Fruit fly (Drosophila melanogaster) whole organism: ENCODE results near the gene CG13843.

ENCODE experiments used
- CG8478 ChIP-seq: fragments of >200 bp; optimal IDR thresholded peaks from 2 replicates; lab custom pipeline; 2018; ENCODE audit warnings: inconsistent platforms
- Dll ChIP-seq: fragments of >200 bp; optimal IDR thresholded peaks from 2 replicates; lab custom pipeline; 2017
- EcR ChIP-seq, 2 experiments: fragments of >200 bp; optimal IDR thresholded peaks; 2 replicates each; lab custom pipeline; 2017; ENCODE audit warnings: missing biosample characterization in 2 of 2, missing genetic modification characterization in 2 of 2, missing genetic modification reagents in 2 of 2
- pan ChIP-seq: fragments of >200 bp; optimal IDR thresholded peaks from 2 replicates; lab custom pipeline; 2017
- psq ChIP-seq: fragments of >200 bp; optimal IDR thresholded peaks from 2 replicates; lab custom pipeline; 2017
- usp ChIP-seq: fragments of >200 bp; optimal IDR thresholded peaks from 2 replicates; lab custom pipeline; 2017; ENCODE audit warnings: missing biosample characterization, missing genetic modification characterization, mixed read lengths

The CG13843 gene

dm6 chr3R:22598759-22599158, 10.5 kb upstream of the CG13843 start:
- TF ChIP-seq EcR (GFP tag; optimal IDR thresholded peaks at IDR 0.05; lab: Kevin White, UChicago) (no peak), CG8478 (lab: Kevin White, UChicago) (no peak), psq (lab: Kevin White, UChicago) (no peak), Dll (lab: Kevin White, UChicago) (no peak), pan (no peak), usp (GFP tag; lab: Kevin White, UChicago) (no peak)

- TF ChIP-seq pan (no peak), usp (GFP tag; lab: Kevin White, UChicago) (no peak), CG8478 (lab: Kevin White, UChicago) (no peak), Dll (lab: Kevin White, UChicago) (no peak), EcR (GFP tag; optimal IDR thresholded peaks at IDR 0.05; lab: Kevin White, UChicago) (no peak), psq (lab: Kevin White, UChicago) (no peak)
These were observed 6.5 kb upstream of the CG13843 start for dm6 chr3R:22602783-22603182.

DNA sequence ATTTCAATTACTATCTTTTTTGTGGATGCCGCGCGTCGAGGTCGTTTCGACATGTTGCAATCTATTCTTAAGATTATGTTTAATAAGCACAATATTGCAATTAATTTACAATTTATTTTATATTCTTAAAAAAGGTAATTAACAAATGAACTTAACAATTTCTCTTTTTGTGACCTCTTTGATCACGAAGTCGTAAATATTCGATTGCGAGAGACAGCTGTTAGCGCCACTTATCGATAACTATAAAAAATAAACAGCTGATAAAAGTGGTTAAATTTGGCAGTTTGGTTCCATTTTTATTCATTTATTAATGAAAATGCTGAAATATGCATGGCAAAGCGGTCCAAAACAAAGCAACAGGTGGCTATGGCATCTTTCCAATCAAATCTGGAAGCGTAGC, 4.2 kb downstream of the CG13843 start, which contains the start of the genes CG31156 and mRRF2:
Gene CG31156 (minus strand): TSS at position 209 of the 400 bp plus-strand sequence.
Gene mRRF2 (plus strand): TSS at position 239 of the 400 bp plus-strand sequence.
- TF ChIP-seq CG8478 (lab: Kevin White, UChicago) (no peak), EcR (GFP tag; optimal IDR thresholded peaks at IDR 0.05; lab: Kevin White, UChicago) (no peak)

dm6 chr3R:22616211-22616610, 6.9 kb downstream of the CG13843 start, which contains the start of gene CG31161:
Gene CG31161, plus strand, starts transcription at chr3R:22616511.
- TF ChIP-seq CG8478 (lab: Kevin White, UChicago) (no peak), psq (lab: Kevin White, UChicago) (no peak), Dll (lab: Kevin White, UChicago) (no peak), EcR (GFP tag; optimal IDR thresholded peaks at IDR 0.05; lab: Kevin White, UChicago) (no peak), pan (no peak), usp (GFP tag; lab: Kevin White, UChicago) (no peak)

DNA sequence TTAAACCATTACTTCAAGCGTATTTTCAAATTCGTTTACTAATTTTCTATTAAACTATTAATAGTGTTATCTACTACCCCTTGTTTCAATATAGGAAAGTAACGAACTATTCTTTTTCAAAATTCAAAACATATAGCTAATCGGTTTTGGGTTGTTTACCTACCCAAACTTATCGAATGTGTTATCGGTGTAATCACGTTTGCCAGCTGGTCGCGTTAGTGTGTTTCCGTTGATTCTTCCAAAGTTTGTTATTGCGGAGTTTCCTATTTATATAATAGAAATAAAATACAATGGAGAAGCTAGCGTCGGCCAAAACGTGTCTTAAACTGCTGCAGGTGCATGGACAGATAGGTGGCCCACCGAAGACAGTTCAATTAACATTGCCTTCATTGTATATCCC, 9.0 kb downstream of the CG13843 start, which contains the start of gene mRpL45:
Gene mRpL45 (plus strand): TSS at position 213 of the 400 bp plus-strand sequence.
- TF ChIP-seq EcR (GFP tag; optimal IDR thresholded peaks at IDR 0.05; lab: Kevin White, UChicago): no peak
- no peak for TF ChIP-seq psq (lab: Kevin White, UChicago)
- no peak for TF ChIP-seq usp (GFP tag; lab: Kevin White, UChicago)
- no peak for TF ChIP-seq Dll (lab: Kevin White, UChicago)
- no peak for TF ChIP-seq CG8478 (lab: Kevin White, UChicago)
- no peak for TF ChIP-seq pan

DNA sequence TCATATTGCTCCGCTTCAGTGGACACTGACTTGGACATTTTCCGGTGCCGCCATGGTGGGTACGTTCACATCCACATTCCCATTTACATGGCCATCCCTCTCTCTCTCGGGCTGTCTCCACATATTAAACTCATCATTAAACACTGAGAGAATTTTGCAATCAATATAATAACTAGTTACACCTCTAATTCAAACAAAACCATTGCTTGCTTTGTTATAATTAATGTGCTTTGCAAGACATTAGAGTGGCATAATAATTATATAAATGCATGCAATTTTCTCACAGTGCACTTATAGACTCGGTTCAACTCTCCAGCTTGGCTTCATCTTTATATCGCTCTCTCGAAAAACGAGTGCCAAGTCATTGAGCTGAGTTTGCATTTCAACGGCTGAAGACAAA, 15.5 kb downstream of the CG13843 start:
- TF ChIP-seq EcR (GFP tag; optimal IDR thresholded peaks at IDR 0.05; lab: Kevin White, UChicago) (no peak), Dll (lab: Kevin White, UChicago) (no peak), usp (GFP tag; lab: Kevin White, UChicago) (no peak), pan (no peak), psq (lab: Kevin White, UChicago) (no peak)

- no peak for TF ChIP-seq pan
- no peak for TF ChIP-seq psq (lab: Kevin White, UChicago)
- TF ChIP-seq CG8478 (lab: Kevin White, UChicago): no peak
- TF ChIP-seq usp (GFP tag; lab: Kevin White, UChicago): no peak
- no peak for TF ChIP-seq Dll (lab: Kevin White, UChicago)
- TF ChIP-seq EcR (GFP tag; optimal IDR thresholded peaks at IDR 0.05; lab: Kevin White, UChicago): no peak
These were observed 16.4 kb downstream of the CG13843 start for dm6 chr3R:22625514-22626333.

DNA sequence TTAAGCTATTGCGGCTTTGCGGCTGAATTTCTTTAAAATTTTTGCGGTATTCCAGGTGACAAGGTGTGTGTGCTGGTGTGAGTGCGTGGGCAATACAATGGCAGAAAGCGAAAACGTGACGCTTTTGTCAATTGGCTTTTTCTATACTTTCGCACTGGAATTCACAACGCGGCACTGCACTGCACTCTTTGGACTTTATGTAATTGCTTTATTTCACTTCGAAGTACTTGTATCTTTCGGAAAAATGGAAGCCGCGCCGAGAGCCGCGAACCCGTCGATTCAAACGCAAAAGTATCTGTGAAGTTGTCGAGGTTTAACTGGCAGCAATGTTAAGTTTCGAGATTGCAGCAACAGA, 17.0 kb downstream of the CG13843 start:
- TF ChIP-seq pan (no peak), EcR (GFP tag; optimal IDR thresholded peaks at IDR 0.05; lab: Kevin White, UChicago) (no peak), CG8478 (lab: Kevin White, UChicago) (no peak), psq (lab: Kevin White, UChicago) (no peak), Dll (lab: Kevin White, UChicago) (no peak), usp (GFP tag; lab: Kevin White, UChicago) (no peak)

dm6 chr3R:22626842-22627392, 17.6 kb downstream of the CG13843 start:
- TF ChIP-seq EcR (GFP tag; optimal IDR thresholded peaks at IDR 0.05; lab: Kevin White, UChicago) (peak in 1 of 2 experiments; percentile 80), Dll (lab: Kevin White, UChicago) (no peak)

DNA sequence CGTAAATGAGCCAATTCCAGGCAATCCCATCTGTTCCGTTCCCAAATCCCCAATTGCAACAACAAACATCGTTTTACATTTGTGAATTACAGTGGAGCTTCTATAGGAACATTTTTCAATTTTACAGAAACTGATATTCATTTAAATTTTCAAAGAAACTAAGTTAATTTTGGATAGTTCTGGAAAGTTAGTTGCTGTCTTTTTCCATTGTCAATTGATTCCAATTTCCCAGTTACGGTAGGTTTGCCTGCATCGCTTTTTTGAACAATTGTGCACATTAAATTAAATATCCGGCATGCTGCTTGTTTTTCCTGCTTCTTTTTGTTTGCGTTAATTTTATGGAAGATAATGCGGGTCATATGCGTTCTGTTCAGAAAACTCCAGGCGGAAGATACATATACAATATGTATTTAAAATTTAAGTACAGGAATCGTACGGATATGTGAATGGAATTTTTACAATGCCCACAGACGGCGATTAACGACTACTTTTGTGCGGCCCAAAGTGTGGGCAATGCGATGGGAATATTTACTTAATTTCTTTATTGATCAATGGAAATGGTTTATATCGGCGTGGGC, 18.7 kb downstream of the CG13843 start:
- TF ChIP-seq pan (no peak), psq (lab: Kevin White, UChicago) (no peak), EcR (GFP tag; optimal IDR thresholded peaks at IDR 0.05; lab: Kevin White, UChicago) (no peak), CG8478 (lab: Kevin White, UChicago) (no peak), usp (GFP tag; lab: Kevin White, UChicago) (no peak), Dll (lab: Kevin White, UChicago) (no peak)

dm6 chr3R:22629174-22629573, 19.9 kb downstream of the CG13843 start:
- no peak for TF ChIP-seq CG8478 (lab: Kevin White, UChicago)
- TF ChIP-seq psq (lab: Kevin White, UChicago): no peak
- TF ChIP-seq EcR (GFP tag; optimal IDR thresholded peaks at IDR 0.05; lab: Kevin White, UChicago): no peak

- no peak for TF ChIP-seq usp (GFP tag; lab: Kevin White, UChicago)
- no peak for TF ChIP-seq Dll (lab: Kevin White, UChicago)
- TF ChIP-seq psq (lab: Kevin White, UChicago): no peak
- TF ChIP-seq CG8478 (lab: Kevin White, UChicago): no peak
These were observed 21.9 kb downstream of the CG13843 start for dm6 chr3R:22631156-22631555.
